ENCODE assay signal across 1 fruit fly cellular context in genomic region chr3R:25303857-25304440, dm6.
A peak's percentile ranks its signal among the peaks of the same experiment; 100 is the strongest.
TF ChIP-seq lines count a peak whose summit lies in the region.

TSS of gene CG31436 (plus strand) at chr3R:25304137.

TF ChIP-seq in whole organism, embryonic, 481 proteins besides CTCF, POLR2A, EP300 and RAD21 (continued from another document):
- TF ChIP-seq CG2202 (tag; optimal IDR thresholded peaks at IDR 0.05; lab: Kevin White, UChicago) (no peak), lab (GFP tag; optimal IDR thresholded peaks at IDR 0.05; lab: Kevin White, UChicago) (peak; percentile 9), ase (GFP tag; IDR thresholded peaks at IDR 0.05; lab: Robert Waterston, UW) (no peak), Hr3 (GFP tag; optimal IDR thresholded peaks at IDR 0.05; lab: Kevin White, UChicago) (no peak), Sox100B (GFP tag; optimal IDR thresholded peaks at IDR 0.05; lab: Kevin White, UChicago) (no peak), amos (GFP tag; IDR thresholded peaks at IDR 0.05; lab: Robert Waterston, UW; ENCODE audit: partially characterized antibody) (no peak), E2f2 (GFP tag; IDR thresholded peaks at IDR 0.05; lab: Robert Waterston, UW) (no peak), Ets65A (GFP tag; lab: Kevin White, UChicago) (no peak), sd (tag; optimal IDR thresholded peaks at IDR 0.05; lab: Kevin White, UChicago) (peak; percentile 35), Jarid2 (GFP tag; optimal IDR thresholded peaks at IDR 0.05; lab: Kevin White, UChicago) (peak; percentile 73), CG31224 (GFP tag; IDR thresholded peaks at IDR 0.05; lab: Robert Waterston, UW) (no peak), CG13894 (tag; optimal IDR thresholded peaks at IDR 0.05; lab: Kevin White, UChicago) (peak; percentile 36), CG13424 (tag; optimal IDR thresholded peaks at IDR 0.05; lab: Kevin White, UChicago) (no peak), CG1647 (GFP tag; optimal IDR thresholded peaks at IDR 0.05; lab: Kevin White, UChicago) (no peak), ci (GFP tag; IDR thresholded peaks at IDR 0.05; lab: Robert Waterston, UW) (no peak), CG8290 (GFP tag; optimal IDR thresholded peaks at IDR 0.05; lab: Kevin White, UChicago) (no peak), CG8290 (tag; optimal IDR thresholded peaks at IDR 0.05; lab: Kevin White, UChicago) (peak in 1 of 2 experiments; percentile 11), Awh (GFP tag; IDR thresholded peaks at IDR 0.05; lab: Robert Waterston, UW) (no peak), CG15269 (tag; optimal IDR thresholded peaks at IDR 0.05; lab: Kevin White, UChicago) (no peak), CG14965 (GFP tag; optimal IDR thresholded peaks at IDR 0.05; lab: Kevin White, UChicago; ENCODE audit: borderline replicate concordance) (no peak), CG32767 (GFP tag; IDR thresholded peaks at IDR 0.05; lab: Robert Waterston, UW) (no peak), ham (GFP tag; IDR thresholded peaks at IDR 0.05; lab: Robert Waterston, UW) (no peak), gcm2 (GFP tag; optimal IDR thresholded peaks at IDR 0.05; lab: Kevin White, UChicago) (no peak), ewg (GFP tag; optimal IDR thresholded peaks at IDR 0.05; lab: Kevin White, UChicago) (no peak), CG9797 (GFP tag; optimal IDR thresholded peaks at IDR 0.05; lab: Kevin White, UChicago) (no peak), CG15514 (GFP tag; optimal IDR thresholded peaks at IDR 0.05; lab: Kevin White, UChicago) (peak; percentile 12), bowl (GFP tag; IDR thresholded peaks at IDR 0.05; lab: Robert Waterston, UW) (no peak), unc-4 (GFP tag; IDR thresholded peaks at IDR 0.05; lab: Robert Waterston, UW; ENCODE audit: partially characterized antibody) (no peak), exex (tag; optimal IDR thresholded peaks at IDR 0.05; lab: Kevin White, UChicago) (peak; percentile 42), CG9727 (GFP tag; optimal IDR thresholded peaks at IDR 0.05; lab: Kevin White, UChicago) (no peak), Eip74EF (GFP tag; optimal IDR thresholded peaks at IDR 0.05; lab: Kevin White, UChicago) (peak in 1 of 2 experiments; percentile 18), CG9437 (GFP tag; optimal IDR thresholded peaks at IDR 0.05; lab: Kevin White, UChicago) (no peak), trem (tag; optimal IDR thresholded peaks at IDR 0.05; lab: Kevin White, UChicago) (no peak), CG3281 (GFP tag; optimal IDR thresholded peaks at IDR 0.05; lab: Kevin White, UChicago) (no peak), CG34376 (GFP tag; optimal IDR thresholded peaks at IDR 0.05; lab: Kevin White, UChicago) (peak; percentile 29), Hr78 (GFP tag; optimal IDR thresholded peaks at IDR 0.05; lab: Kevin White, UChicago) (peak in 1 of 2 experiments; percentile 82), Poxn (GFP tag; IDR thresholded peaks at IDR 0.05; lab: Robert Waterston, UW) (no peak), kni (GFP tag; optimal IDR thresholded peaks at IDR 0.05; lab: Kevin White, UChicago) (no peak), D19A (tag; optimal IDR thresholded peaks at IDR 0.05; lab: Kevin White, UChicago) (no peak), p53 (GFP tag; optimal IDR thresholded peaks at IDR 0.05; lab: Kevin White, UChicago) (no peak), eyg (GFP tag; optimal IDR thresholded peaks at IDR 0.05; lab: Kevin White, UChicago) (no peak), fru (optimal IDR thresholded peaks at IDR 0.05; lab: Kevin White, UChicago) (no peak), inv (GFP tag; IDR thresholded peaks at IDR 0.05; lab: Robert Waterston, UW; ENCODE audit: partially characterized antibody) (no peak), HmgZ (tag; optimal IDR thresholded peaks at IDR 0.05; lab: Kevin White, UChicago) (no peak), z (GFP tag; IDR thresholded peaks at IDR 0.05; lab: Robert Waterston, UW) (peak; percentile 41; the same call in 1 of the 3 replicates), GATAe (GFP tag; conservative IDR thresholded peaks at IDR 0.05; lab: Robert Waterston, UW) (no peak), Tbp (GFP tag; optimal IDR thresholded peaks at IDR 0.05; lab: Kevin White, UChicago) (no peak), CG11695 (GFP tag; IDR thresholded peaks at IDR 0.05; lab: Robert Waterston, UW) (no peak), CG11093 (GFP tag; IDR thresholded peaks at IDR 0.05; lab: Robert Waterston, UW) (no peak), Optix (GFP tag; IDR thresholded peaks at IDR 0.05; lab: Robert Waterston, UW) (no peak), lbe (GFP tag; optimal IDR thresholded peaks at IDR 0.05; lab: Kevin White, UChicago) (peak; percentile 42)
